Fruit fly (Drosophila melanogaster) whole organism, embryonic: ENCODE results near the gene Ccp84Aa.

Source experiments
- CG43689 ChIP-seq: fragments of 200-800 bp; sonication (Bioruptor generic); IDR thresholded peaks from 2 replicates; pipeline ENCODE4 v1.3.6; 2022; ENCODE audit warnings: missing biosample characterization, missing genetic modification characterization
- cas ChIP-seq: fragments of 200-800 bp; sonication (Bioruptor generic); IDR thresholded peaks from 2 replicates; pipeline ENCODE4 v1.3.6; 2022; ENCODE audit warnings: missing biosample characterization, missing genetic modification characterization
- pnt ChIP-seq: fragments of 200-800 bp; sonication (Bioruptor generic); optimal IDR thresholded peaks from 3 replicates; lab custom pipeline; 2016; ENCODE audit warnings: missing biosample characterization, missing genetic modification characterization

DNA sequence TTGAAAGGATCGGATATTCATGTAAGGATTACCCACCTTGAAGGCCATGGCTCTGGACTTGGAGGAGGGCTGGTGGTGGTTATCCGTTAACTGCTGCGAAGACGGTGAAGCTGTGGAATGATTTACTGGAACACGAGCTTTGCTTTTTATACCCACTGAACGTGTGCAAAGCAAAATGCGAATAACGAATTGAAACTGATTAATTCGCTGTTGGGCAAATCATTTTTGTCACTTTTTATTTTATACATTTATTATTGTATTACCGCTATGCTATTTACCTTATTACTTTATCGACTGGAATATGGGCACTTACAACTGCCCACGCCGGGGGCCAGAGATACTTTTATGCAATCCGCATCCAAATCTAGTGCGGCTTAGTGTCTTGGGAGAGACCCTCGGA, 13.7 kb upstream of the Ccp84Aa start, which contains the start of gene Ccp84Af:
- no peak for TF ChIP-seq cas (GFP tag; lab: Robert Waterston, UW)
- TF ChIP-seq CG43689 (GFP tag; lab: Robert Waterston, UW) = no peak
- no peak for TF ChIP-seq pnt (GFP tag; lab: Kevin White, UChicago)
